Fruit fly (Drosophila melanogaster) whole organism, prepupa: ENCODE measurements around the gene CG17127.
A peak's percentile ranks its signal among the peaks of the same experiment; 100 is the strongest.

Experiments used
- Blimp-1 ChIP-seq: fragments of 200-800 bp; sonication (Bioruptor generic); optimal IDR thresholded peaks from 3 replicates; lab custom pipeline; 2017; ENCODE audit warnings: missing biosample characterization, missing genetic modification characterization, mild to moderate bottlenecking, moderate library complexity, missing genetic modification reagents
- CG10631 ChIP-seq: fragments of 200-800 bp; sonication (Bioruptor generic); optimal IDR thresholded peaks from 2 replicates; lab custom pipeline; 2016; ENCODE audit warnings: missing biosample characterization, missing genetic modification characterization
- CG10669 ChIP-seq: fragments of 200-800 bp; sonication (Bioruptor generic); optimal IDR thresholded peaks from 3 replicates; lab custom pipeline; 2018; ENCODE audit warnings: missing biosample characterization, mild to moderate bottlenecking, missing genetic modification characterization, moderate library complexity
- CG11902 ChIP-seq: fragments of 200-800 bp; sonication (Bioruptor generic); optimal IDR thresholded peaks from 3 replicates; lab custom pipeline; 2016; ENCODE audit warnings: missing biosample characterization, missing genetic modification characterization
- CG15336 ChIP-seq: fragments of 200-800 bp; sonication (Bioruptor generic); IDR thresholded peaks from 2 replicates; pipeline ENCODE4 v1.3.6; 2022; ENCODE audit warnings: missing biosample characterization, missing genetic modification characterization
- CG3032 ChIP-seq: fragments of 200-800 bp; optimal IDR thresholded peaks from 2 replicates; lab custom pipeline; 2019; ENCODE audit warnings: missing biosample characterization, mild to moderate bottlenecking, missing genetic modification characterization, moderate library complexity
- CG31627 ChIP-seq: fragments of 200-800 bp; sonication (Bioruptor generic); optimal IDR thresholded peaks from 3 replicates; lab custom pipeline; 2016; ENCODE audit warnings: missing biosample characterization, missing genetic modification characterization
- CG32006 ChIP-seq: fragments of 200-800 bp; sonication (Bioruptor generic); optimal IDR thresholded peaks from 3 replicates; lab custom pipeline; 2017; ENCODE audit warnings: missing biosample characterization, mild to moderate bottlenecking, missing genetic modification characterization
- CG34406 ChIP-seq: fragments of 200-800 bp; sonication (Bioruptor generic); optimal IDR thresholded peaks from 3 replicates; lab custom pipeline; 2016; ENCODE audit warnings: missing biosample characterization, missing genetic modification characterization
- CG3919 ChIP-seq: fragments of 200-800 bp; sonication (Bioruptor generic); optimal IDR thresholded peaks from 3 replicates; lab custom pipeline; 2016; ENCODE audit warnings: missing biosample characterization, missing genetic modification characterization
- CG4318 ChIP-seq: fragments of 200-800 bp; sonication (Bioruptor generic); optimal IDR thresholded peaks from 3 replicates; lab custom pipeline; 2017; ENCODE audit warnings: missing biosample characterization, mild to moderate bottlenecking, missing genetic modification characterization
- CG6163 ChIP-seq: fragments of 200-800 bp; sonication (Bioruptor generic); IDR thresholded peaks from 3 replicates; pipeline ENCODE4 v1.3.6; 2022; ENCODE audit warnings: missing biosample characterization, missing genetic modification characterization
- CG6276 ChIP-seq: fragments of 200-800 bp; sonication (Bioruptor generic); optimal IDR thresholded peaks from 2 replicates; lab custom pipeline; 2017; ENCODE audit warnings: missing biosample characterization, mild to moderate bottlenecking, missing genetic modification characterization
- CG6792 ChIP-seq: fragments of 200-800 bp; sonication (Bioruptor generic); optimal IDR thresholded peaks from 3 replicates; lab custom pipeline; 2016; ENCODE audit warnings: missing biosample characterization, missing genetic modification characterization
- CG6808 ChIP-seq: fragments of 200-800 bp; sonication (Bioruptor generic); optimal IDR thresholded peaks from 3 replicates; lab custom pipeline; 2017; ENCODE audit warnings: missing biosample characterization, missing genetic modification characterization, mild to moderate bottlenecking, moderate library complexity, missing genetic modification reagents
- CG6854 ChIP-seq: fragments of 200-800 bp; sonication (Bioruptor generic); optimal IDR thresholded peaks from 2 replicates; lab custom pipeline; 2017; ENCODE audit warnings: missing biosample characterization, mild to moderate bottlenecking, missing genetic modification characterization
- CG7368 ChIP-seq: fragments of 200-800 bp; sonication (Bioruptor generic); optimal IDR thresholded peaks from 3 replicates; lab custom pipeline; 2016; ENCODE audit warnings: missing biosample characterization, missing genetic modification characterization
- CG8119 ChIP-seq: fragments of 200-800 bp; sonication (Bioruptor generic); IDR thresholded peaks from 3 replicates; pipeline ENCODE4 v1.3.6; 2022; ENCODE audit warnings: missing biosample characterization, missing genetic modification characterization
- CG8319 ChIP-seq: fragments of 200-800 bp; sonication (Bioruptor generic); optimal IDR thresholded peaks from 3 replicates; lab custom pipeline; 2016; ENCODE audit warnings: missing biosample characterization, missing genetic modification characterization
- CG8632 ChIP-seq: fragments of 200-800 bp; sonication (Bioruptor generic); optimal IDR thresholded peaks from 3 replicates; lab custom pipeline; 2016; ENCODE audit warnings: missing biosample characterization, missing genetic modification characterization
- Eip75B ChIP-seq: fragments of 200-800 bp; sonication (Bioruptor generic); optimal IDR thresholded peaks from 3 replicates; lab custom pipeline; 2016; ENCODE audit warnings: missing biosample characterization, missing genetic modification characterization
- Eip78C ChIP-seq: fragments of 200-800 bp; sonication (Bioruptor generic); peaks from one replicate; lab custom pipeline; 2016; ENCODE audit warnings: missing biosample characterization, missing genetic modification characterization
- Eip93F ChIP-seq: fragments of 200-800 bp; sonication (Bioruptor generic); optimal IDR thresholded peaks from 2 replicates; lab custom pipeline; 2016; ENCODE audit warnings: missing biosample characterization, mild to moderate bottlenecking, missing genetic modification characterization
- Ets21C ChIP-seq: fragments of 200-800 bp; sonication (Bioruptor generic); optimal IDR thresholded peaks from 3 replicates; lab custom pipeline; 2016; ENCODE audit warnings: missing biosample characterization, missing genetic modification characterization
- Gug ChIP-seq: fragments of 200-800 bp; sonication (Bioruptor generic); IDR thresholded peaks from 2 replicates; pipeline ENCODE4 v1.3.6; 2022; ENCODE audit warnings: missing biosample characterization, missing genetic modification characterization
- Hr38 ChIP-seq: sonication (Bioruptor generic); optimal IDR thresholded peaks from 2 replicates; lab custom pipeline; 2016; ENCODE audit warnings: missing biosample characterization, missing genetic modification characterization
- Hr39 ChIP-seq: fragments of 200-800 bp; sonication (Bioruptor generic); optimal IDR thresholded peaks from 2 replicates; lab custom pipeline; 2016; ENCODE audit warnings: missing biosample characterization, missing genetic modification characterization
- Lpt ChIP-seq: fragments of 200-800 bp; sonication (Bioruptor generic); optimal IDR thresholded peaks from 3 replicates; lab custom pipeline; 2016; ENCODE audit warnings: missing biosample characterization, missing genetic modification characterization
- Met ChIP-seq: fragments of 200-800 bp; sonication (Bioruptor generic); optimal IDR thresholded peaks from 3 replicates; lab custom pipeline; 2016; ENCODE audit warnings: missing biosample characterization, missing genetic modification characterization
- OdsH ChIP-seq: fragments of 200-800 bp; sonication (Bioruptor generic); optimal IDR thresholded peaks from 3 replicates; lab custom pipeline; 2016; ENCODE audit warnings: missing biosample characterization, missing genetic modification characterization
- Smox ChIP-seq: fragments of 200-800 bp; sonication (Bioruptor generic); optimal IDR thresholded peaks from 3 replicates; lab custom pipeline; 2016; ENCODE audit warnings: missing biosample characterization, missing genetic modification characterization
- Sox102F ChIP-seq: fragments of 200-800 bp; sonication (Bioruptor generic); optimal IDR thresholded peaks from 2 replicates; lab custom pipeline; 2016; ENCODE audit warnings: missing biosample characterization, mild to moderate bottlenecking, missing genetic modification characterization
- Sox14 ChIP-seq: fragments of 200-800 bp; sonication (Bioruptor generic); optimal IDR thresholded peaks from 3 replicates; lab custom pipeline; 2016; ENCODE audit warnings: missing biosample characterization, missing genetic modification characterization
- achi ChIP-seq: fragments of 200-800 bp; sonication (Bioruptor generic); optimal IDR thresholded peaks from 3 replicates; lab custom pipeline; 2016; ENCODE audit warnings: missing biosample characterization, missing genetic modification characterization
- cyc ChIP-seq: fragments of 200-800 bp; sonication (Bioruptor generic); optimal IDR thresholded peaks from 3 replicates; lab custom pipeline; 2016; ENCODE audit warnings: missing biosample characterization, missing genetic modification characterization
- dsx ChIP-seq: fragments of 200-800 bp; optimal IDR thresholded peaks from 3 replicates; lab custom pipeline; 2019; ENCODE audit warnings: missing biosample characterization, mild to moderate bottlenecking, missing genetic modification characterization, moderate library complexity; ENCODE audit not compliant: poor library complexity, severe bottlenecking
- eg ChIP-seq: fragments of 200-800 bp; sonication (Bioruptor generic); IDR thresholded peaks from 3 replicates; pipeline ENCODE4 v1.3.6; 2022; ENCODE audit warnings: missing biosample characterization, missing genetic modification characterization
- esn ChIP-seq: fragments of 200-800 bp; sonication (Bioruptor generic); optimal IDR thresholded peaks from 2 replicates; lab custom pipeline; 2016; ENCODE audit warnings: missing biosample characterization, mild to moderate bottlenecking, missing genetic modification characterization, moderate library complexity
- fd59A ChIP-seq: fragments of 200-800 bp; sonication (Bioruptor generic); optimal IDR thresholded peaks from 2 replicates; lab custom pipeline; 2017; ENCODE audit warnings: missing biosample characterization, mild to moderate bottlenecking, missing genetic modification characterization, missing genetic modification reagents
- fkh ChIP-seq: fragments of 200-800 bp; sonication (Bioruptor generic); optimal IDR thresholded peaks from 3 replicates; lab custom pipeline; 2017; ENCODE audit warnings: missing biosample characterization, mild to moderate bottlenecking, missing genetic modification characterization, moderate library complexity
- lz ChIP-seq: fragments of 200-800 bp; sonication (Bioruptor generic); optimal IDR thresholded peaks from 3 replicates; lab custom pipeline; 2016; ENCODE audit warnings: missing biosample characterization, missing genetic modification characterization
- net ChIP-seq: fragments of 200-800 bp; sonication (Bioruptor generic); optimal IDR thresholded peaks from 3 replicates; lab custom pipeline; 2016; ENCODE audit warnings: missing biosample characterization, missing genetic modification characterization
- pdm3 ChIP-seq: fragments of 200-800 bp; sonication (Bioruptor generic); optimal IDR thresholded peaks from 3 replicates; lab custom pipeline; 2016; ENCODE audit warnings: missing biosample characterization, missing genetic modification characterization
- salr ChIP-seq, 2 experiments: fragments of 200-800 bp; sonication (Bioruptor generic); optimal IDR thresholded peaks; 3 replicates each; lab custom pipeline; 2016 to 2018; ENCODE audit warnings: missing biosample characterization in 2 of 2, missing genetic modification characterization in 2 of 2, mild to moderate bottlenecking in 1 of 2
- spab ChIP-seq: fragments of 200-800 bp; sonication (Bioruptor generic); optimal IDR thresholded peaks from 2 replicates; lab custom pipeline; 2017; ENCODE audit warnings: missing biosample characterization, mild to moderate bottlenecking, missing genetic modification characterization, missing genetic modification reagents
- ss ChIP-seq, 2 experiments: fragments of 200-800 bp; sonication (Bioruptor generic); optimal IDR thresholded peaks; 2 replicates in 1 of 2; 3 replicates in 1 of 2; lab custom pipeline; 2017 to 2018; ENCODE audit warnings: mild to moderate bottlenecking in 2 of 2, missing biosample characterization in 2 of 2, missing genetic modification characterization in 2 of 2, moderate library complexity in 1 of 2
- svp ChIP-seq: fragments of 200-800 bp; sonication (Bioruptor generic); peaks from one replicate; lab custom pipeline; 2016; ENCODE audit warnings: missing biosample characterization, missing genetic modification characterization
- topi ChIP-seq: fragments of 200-800 bp; sonication (Bioruptor generic); optimal IDR thresholded peaks from 3 replicates; lab custom pipeline; 2016; ENCODE audit warnings: missing biosample characterization, missing genetic modification characterization
- vri ChIP-seq: fragments of 200-800 bp; sonication (Bioruptor generic); optimal IDR thresholded peaks from 3 replicates; lab custom pipeline; 2016; ENCODE audit warnings: missing biosample characterization, mild to moderate bottlenecking, missing genetic modification characterization

Gene CG17127

DNA sequence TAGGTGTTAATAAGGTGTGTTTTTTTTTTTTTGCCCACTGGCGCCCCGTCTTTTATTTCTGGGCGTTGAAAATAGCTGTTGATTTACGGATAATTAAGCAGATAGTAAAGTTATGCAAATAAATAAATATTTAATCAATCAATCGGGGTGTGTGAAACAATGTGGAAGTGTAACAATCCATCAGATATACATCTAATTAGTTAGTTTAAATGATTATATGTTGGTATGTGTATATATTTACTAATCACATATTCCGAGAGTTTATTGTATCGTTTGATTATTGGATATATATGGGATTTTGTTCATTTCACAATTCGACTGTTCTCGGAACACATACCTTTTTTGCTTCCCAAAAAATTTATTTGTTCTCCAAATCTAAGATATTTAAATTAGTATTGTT, 19.3 kb downstream of the CG17127 start, which contains the start of gene CG31870:
Gene CG31870 (plus strand): TSS at position 301 of the 400 bp plus-strand sequence.
- TF ChIP-seq Eip93F (no peak), lz (GFP tag; lab: Kevin White, UChicago) (no peak), CG8319 (GFP tag; lab: Kevin White, UChicago) (no peak), CG4318 (GFP tag; lab: Kevin White, UChicago) (no peak), pdm3 (GFP tag; lab: Kevin White, UChicago) (no peak)

DNA sequence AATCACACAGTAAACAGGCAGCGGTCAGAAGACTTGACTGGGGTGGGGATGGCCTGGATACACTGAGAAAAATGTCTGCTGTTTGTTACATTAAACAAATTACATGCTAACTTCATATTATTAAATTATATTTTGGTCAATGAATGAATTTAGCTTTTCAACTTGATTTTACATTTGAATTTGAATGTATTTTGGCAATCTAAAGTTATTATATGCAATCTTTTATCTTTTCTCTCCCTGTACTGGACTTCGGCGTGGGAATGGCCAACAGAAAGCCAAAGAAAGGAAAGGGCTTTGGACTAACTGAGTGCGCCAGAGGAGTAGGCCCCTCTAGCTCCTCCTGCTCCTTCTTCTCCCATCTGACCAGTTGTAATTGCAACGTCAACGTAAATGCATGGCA, 20.7 kb downstream of the CG17127 start:
- TF ChIP-seq Hr39 (GFP tag; lab: Kevin White, UChicago): peak; percentile 65
- TF ChIP-seq salr (GFP tag; optimal IDR thresholded peaks at IDR 0.05; lab: Kevin White, UChicago): peak in 1 of 2 experiments; percentile 13
- TF ChIP-seq spab: peak; percentile 46
- no peak for TF ChIP-seq CG6276 (GFP tag; lab: Kevin White, UChicago)
- peak; percentile 78 for TF ChIP-seq Met (GFP tag; lab: Kevin White, UChicago)
- TF ChIP-seq svp: peak; percentile 91
- peak; percentile 90 for TF ChIP-seq Eip78C (GFP tag; lab: Kevin White, UChicago)
- TF ChIP-seq ss (GFP tag; optimal IDR thresholded peaks at IDR 0.05; lab: Kevin White, UChicago): peak in 1 of 2 experiments; percentile 49
- TF ChIP-seq Sox14: peak; percentile 62
- peak; percentile 74 for TF ChIP-seq lz (GFP tag; lab: Kevin White, UChicago)
- TF ChIP-seq CG3919: peak; percentile 60
- TF ChIP-seq CG6808 (GFP tag; lab: Kevin White, UChicago): peak; percentile 57
- TF ChIP-seq CG15336 (GFP tag; lab: Robert Waterston, UW): peak; percentile 58
- TF ChIP-seq CG7368 (GFP tag; lab: Kevin White, UChicago): peak; percentile 49
- TF ChIP-seq CG6792 (GFP tag; lab: Kevin White, UChicago): peak; percentile 62
- peak; percentile 43 for TF ChIP-seq vri (GFP tag; lab: Kevin White, UChicago)
- peak; percentile 33 for TF ChIP-seq Eip93F
- no peak for TF ChIP-seq CG4318 (GFP tag; lab: Kevin White, UChicago)
- TF ChIP-seq fkh (GFP tag; lab: Kevin White, UChicago): no peak
- peak; percentile 46 for TF ChIP-seq net
- TF ChIP-seq eg (GFP tag; lab: Robert Waterston, UW): no peak
- peak; percentile 38 for TF ChIP-seq pdm3 (GFP tag; lab: Kevin White, UChicago)
- peak; percentile 21 for TF ChIP-seq dsx
- peak; percentile 56 for TF ChIP-seq CG34406
- TF ChIP-seq Sox102F: peak; percentile 68
- peak; percentile 2 for TF ChIP-seq CG8319 (GFP tag; lab: Kevin White, UChicago)
- TF ChIP-seq Gug (GFP tag; lab: Robert Waterston, UW): peak; percentile 42; the same call in 1 of the 2 replicates
- TF ChIP-seq CG31627 (GFP tag; lab: Kevin White, UChicago): peak; percentile 59
- TF ChIP-seq CG8632 (GFP tag; lab: Kevin White, UChicago): no peak
- TF ChIP-seq Smox (GFP tag; lab: Kevin White, UChicago): peak; percentile 80
- TF ChIP-seq CG10669 (GFP tag; lab: Kevin White, UChicago): peak; percentile 14
- TF ChIP-seq CG32006: peak; percentile 36
- peak; percentile 79 for TF ChIP-seq esn (GFP tag; lab: Kevin White, UChicago)
- TF ChIP-seq CG11902 (GFP tag; lab: Kevin White, UChicago): peak; percentile 38
- TF ChIP-seq CG8119: peak; percentile 72
- TF ChIP-seq CG3032 (tag; lab: Kevin White, UChicago): peak; percentile 46
- peak; percentile 56 for TF ChIP-seq CG10631 (GFP tag; lab: Kevin White, UChicago)
- peak; percentile 80 for TF ChIP-seq Eip75B (GFP tag; lab: Kevin White, UChicago)
- TF ChIP-seq fd59A (GFP tag; lab: Kevin White, UChicago): peak; percentile 1
- TF ChIP-seq Lpt (GFP tag; lab: Kevin White, UChicago): peak; percentile 9
- no peak for TF ChIP-seq Hr38 (GFP tag; lab: Kevin White, UChicago)
- TF ChIP-seq achi: peak; percentile 56
- TF ChIP-seq CG6854 (GFP tag; lab: Kevin White, UChicago): peak; percentile 73
- peak; percentile 67; the same call in 2 of the 3 replicates for TF ChIP-seq CG6163 (GFP tag; lab: Robert Waterston, UW)
- TF ChIP-seq Ets21C (GFP tag; lab: Kevin White, UChicago): peak; percentile 51
- peak; percentile 69 for TF ChIP-seq topi (GFP tag; lab: Kevin White, UChicago)
- TF ChIP-seq cyc (GFP tag; lab: Kevin White, UChicago): peak; percentile 74
- TF ChIP-seq OdsH (GFP tag; lab: Kevin White, UChicago): peak; percentile 46
- TF ChIP-seq Blimp-1: peak; percentile 50
